Fruit fly (Drosophila melanogaster) whole organism, embryonic: ENCODE data around the gene fz.

Experiments used
- Antp ChIP-seq: fragments of 200-800 bp; sonication (Bioruptor generic); optimal IDR thresholded peaks from 3 replicates; lab custom pipeline; 2016; ENCODE audit warnings: missing biosample characterization, missing genetic modification characterization
- Awh ChIP-seq: fragments of 200-800 bp; sonication (Bioruptor generic); IDR thresholded peaks from 2 replicates; pipeline ENCODE4, ENCODE4 v1.3.6; 2022; ENCODE audit warnings: missing biosample characterization, missing genetic modification characterization
- CG10431 ChIP-seq: fragments of 200-800 bp; sonication (Bioruptor generic); optimal IDR thresholded peaks from 3 replicates; lab custom pipeline; 2018; ENCODE audit warnings: missing biosample characterization, mild to moderate bottlenecking, missing genetic modification characterization
- CG11093 ChIP-seq: fragments of 200-800 bp; sonication (Bioruptor generic); IDR thresholded peaks from 3 replicates; pipeline ENCODE4 v1.3.6; 2022; ENCODE audit warnings: missing biosample characterization, missing genetic modification characterization
- CG12236 ChIP-seq: fragments of 200-800 bp; sonication (Bioruptor generic); optimal IDR thresholded peaks from 2 replicates; lab custom pipeline; 2016; ENCODE audit warnings: missing biosample characterization, missing genetic modification characterization
- CG12942 ChIP-seq: fragments of 200-800 bp; sonication (Bioruptor generic); optimal IDR thresholded peaks from 3 replicates; lab custom pipeline; 2016; ENCODE audit warnings: missing biosample characterization, missing genetic modification characterization
- CG13287 ChIP-seq: fragments of 200-800 bp; sonication (Bioruptor generic); IDR thresholded peaks from 2 replicates; pipeline ENCODE4 v1.3.6; 2022; ENCODE audit warnings: missing biosample characterization, missing genetic modification characterization; ENCODE audit not compliant: partially characterized antibody
- CG13624 ChIP-seq: fragments of 200-800 bp; sonication (Bioruptor generic); optimal IDR thresholded peaks from 2 replicates; lab custom pipeline; 2016; ENCODE audit warnings: missing biosample characterization, missing genetic modification characterization
- CG1647 ChIP-seq: fragments of 200-800 bp; sonication (Bioruptor generic); optimal IDR thresholded peaks from 3 replicates; lab custom pipeline; 2016; ENCODE audit warnings: missing biosample characterization, missing genetic modification characterization
- CG16815 ChIP-seq: fragments of 200-800 bp; sonication (Bioruptor generic); optimal IDR thresholded peaks from 3 replicates; lab custom pipeline; 2017; ENCODE audit warnings: missing biosample characterization, mild to moderate bottlenecking, missing genetic modification characterization
- CG17829 ChIP-seq: fragments of 200-800 bp; optimal IDR thresholded peaks from 2 replicates; lab custom pipeline; 2019; ENCODE audit warnings: missing biosample characterization, mild to moderate bottlenecking, missing genetic modification characterization, moderate library complexity
- CG1832 ChIP-seq: fragments of 200-800 bp; sonication (Bioruptor generic); optimal IDR thresholded peaks from 2 replicates; lab custom pipeline; 2017; ENCODE audit warnings: missing biosample characterization, mild to moderate bottlenecking, missing genetic modification characterization, inconsistent platforms
- CG18599 ChIP-seq: fragments of 200-800 bp; sonication (Bioruptor generic); optimal IDR thresholded peaks from 3 replicates; lab custom pipeline; 2017; ENCODE audit warnings: missing biosample characterization, missing genetic modification characterization, mild to moderate bottlenecking, moderate library complexity, missing genetic modification reagents
- CG18619 ChIP-seq: fragments of 200-800 bp; sonication (Bioruptor generic); optimal IDR thresholded peaks from 3 replicates; lab custom pipeline; 2017; ENCODE audit warnings: missing biosample characterization, mild to moderate bottlenecking, missing genetic modification characterization
- CG34422 ChIP-seq: fragments of 200-800 bp; sonication (Bioruptor generic); IDR thresholded peaks from 3 replicates; pipeline ENCODE4 v1.3.6; 2022; ENCODE audit warnings: missing biosample characterization, missing genetic modification characterization
- CG4404 ChIP-seq: fragments of 200-800 bp; sonication (Bioruptor generic); IDR thresholded peaks from 2 replicates; pipeline ENCODE4 v1.3.6; 2022; ENCODE audit warnings: missing biosample characterization, missing genetic modification characterization
- CG7963 ChIP-seq: fragments of 200-800 bp; sonication (Bioruptor generic); IDR thresholded peaks from 3 replicates; pipeline ENCODE4 v1.3.6; 2022; ENCODE audit warnings: missing biosample characterization, missing genetic modification characterization; ENCODE audit not compliant: partially characterized antibody
- CG9817 ChIP-seq: fragments of 200-800 bp; sonication (Bioruptor generic); optimal IDR thresholded peaks from 2 replicates; lab custom pipeline; 2018; ENCODE audit warnings: missing biosample characterization, mild to moderate bottlenecking, missing genetic modification characterization, moderate library complexity
- CG9932 ChIP-seq: fragments of 200-800 bp; sonication (Bioruptor generic); IDR thresholded peaks from 2 replicates; pipeline ENCODE4 v1.3.6; 2022; ENCODE audit warnings: missing biosample characterization, missing genetic modification characterization
- CkIIα-i1 ChIP-seq: fragments of 200-800 bp; sonication (Bioruptor generic); IDR thresholded peaks from 2 replicates; pipeline ENCODE4 v1.3.6; 2022; ENCODE audit warnings: missing biosample characterization, missing genetic modification characterization
- D19B ChIP-seq: fragments of 200-800 bp; sonication (Bioruptor generic); optimal IDR thresholded peaks from 2 replicates; lab custom pipeline; 2017; ENCODE audit warnings: missing biosample characterization, mild to moderate bottlenecking, missing genetic modification characterization
- Deaf1 ChIP-seq: fragments of 200-800 bp; optimal IDR thresholded peaks from 3 replicates; lab custom pipeline; 2019; ENCODE audit warnings: missing biosample characterization, mild to moderate bottlenecking, missing genetic modification characterization, moderate library complexity
- E2f1 ChIP-seq: fragments of 200-800 bp; sonication (Bioruptor generic); IDR thresholded peaks from 2 replicates; pipeline ENCODE4 v1.3.6; 2022; ENCODE audit warnings: missing biosample characterization, missing genetic modification characterization
- Ets97D ChIP-seq: fragments of 200-800 bp; sonication (Bioruptor generic); optimal IDR thresholded peaks from 3 replicates; lab custom pipeline; 2016; ENCODE audit warnings: missing biosample characterization, missing genetic modification characterization
- Hr51 ChIP-seq, 2 experiments: fragments of 200-800 bp; sonication (Bioruptor generic); optimal IDR thresholded peaks; 2 replicates in 1 of 2; 3 replicates in 1 of 2; lab custom pipeline; 2016 to 2018; ENCODE audit warnings: missing biosample characterization in 2 of 2, missing genetic modification characterization in 2 of 2, mild to moderate bottlenecking in 1 of 2, moderate library complexity in 1 of 2
- Lim3 ChIP-seq: fragments of 200-800 bp; sonication (Bioruptor generic); IDR thresholded peaks from 2 replicates; pipeline ENCODE4 v1.3.6; 2022; ENCODE audit warnings: missing biosample characterization, missing genetic modification characterization
- Side ChIP-seq: fragments of 200-800 bp; sonication (Bioruptor generic); optimal IDR thresholded peaks from 2 replicates; lab custom pipeline; 2016; ENCODE audit warnings: missing biosample characterization, missing genetic modification characterization
- Six4 ChIP-seq: fragments of 200-800 bp; sonication (Bioruptor generic); optimal IDR thresholded peaks from 2 replicates; lab custom pipeline; 2016; ENCODE audit warnings: missing biosample characterization, missing genetic modification characterization
- YL-1 ChIP-seq: fragments of 200-800 bp; sonication (Bioruptor generic); optimal IDR thresholded peaks from 3 replicates; lab custom pipeline; 2017; ENCODE audit warnings: missing biosample characterization, mild to moderate bottlenecking, missing genetic modification characterization
- ato ChIP-seq: fragments of 200-800 bp; sonication (Bioruptor generic); IDR thresholded peaks from 2 replicates; pipeline ENCODE4 v1.3.6; 2022; ENCODE audit warnings: missing biosample characterization, missing genetic modification characterization; ENCODE audit not compliant: partially characterized antibody
- bbx ChIP-seq: fragments of 200-800 bp; sonication (Bioruptor generic); IDR thresholded peaks from 2 replicates; pipeline ENCODE4 v1.3.6; 2022; ENCODE audit warnings: missing biosample characterization, missing genetic modification characterization; ENCODE audit not compliant: partially characterized antibody
- bigmax ChIP-seq: fragments of 200-800 bp; sonication (Bioruptor generic); optimal IDR thresholded peaks from 2 replicates; lab custom pipeline; 2018; ENCODE audit warnings: missing biosample characterization, mild to moderate bottlenecking, missing genetic modification characterization
- bsh ChIP-seq, 2 experiments: fragments of 200-800 bp; sonication (Bioruptor generic); optimal IDR thresholded peaks; 2 replicates each; lab custom pipeline; 2017 to 2018; ENCODE audit warnings: mild to moderate bottlenecking in 2 of 2, missing biosample characterization in 2 of 2, missing genetic modification characterization in 2 of 2, moderate library complexity in 1 of 2
- corto ChIP-seq: fragments of 200-800 bp; sonication (Bioruptor generic); optimal IDR thresholded peaks from 2 replicates; lab custom pipeline; 2016; ENCODE audit warnings: missing biosample characterization, mild to moderate bottlenecking, missing genetic modification characterization, moderate library complexity
- dpn ChIP-seq, 2 experiments: fragments of 200-800 bp; sonication (Bioruptor generic); optimal IDR thresholded peaks; 3 replicates each; lab custom pipeline; 2016; ENCODE audit warnings: missing biosample characterization in 2 of 2, missing genetic modification characterization in 2 of 2
- fru ChIP-seq: fragments of >200 bp; optimal IDR thresholded peaks from 2 replicates; lab custom pipeline; 2017
- org-1 ChIP-seq: fragments of 200-800 bp; sonication (Bioruptor generic); optimal IDR thresholded peaks from 2 replicates; lab custom pipeline; 2017; ENCODE audit warnings: missing biosample characterization, missing genetic modification characterization
- otp ChIP-seq: fragments of 200-800 bp; sonication (Bioruptor generic); IDR thresholded peaks from 3 replicates; pipeline ENCODE4, ENCODE4 v1.3.6; 2022; ENCODE audit warnings: missing biosample characterization, missing genetic modification characterization
- pan ChIP-seq, 4 experiments: fragments of >200 bp in 3 of 4; fragments of 200-800 bp in 1 of 4; sonication (Bioruptor generic) in 1 of 4; optimal IDR thresholded peaks in 3 of 4; IDR thresholded peaks in 1 of 4; 2 replicates each; pipeline versions ENCODE4 v1.3.6 to Lab custom; 2017 to 2022; ENCODE audit warnings: missing biosample characterization in 2 of 4, missing genetic modification characterization in 2 of 4, mixed read lengths in 1 of 4
- pita ChIP-seq: fragments of 200-800 bp; sonication (Bioruptor generic); optimal IDR thresholded peaks from 2 replicates; lab custom pipeline; 2017; ENCODE audit warnings: missing biosample characterization, mild to moderate bottlenecking, missing genetic modification characterization
- pzg ChIP-seq: fragments of 200-800 bp; sonication (Bioruptor generic); optimal IDR thresholded peaks from 3 replicates; lab custom pipeline; 2018; ENCODE audit warnings: missing biosample characterization, mild to moderate bottlenecking, missing genetic modification characterization, moderate library complexity
- rib ChIP-seq: fragments of 200-800 bp; sonication (Bioruptor generic); IDR thresholded peaks from 2 replicates; pipeline ENCODE4 v1.3.6; 2022; ENCODE audit warnings: missing biosample characterization, missing genetic modification characterization
- ro ChIP-seq: fragments of 200-800 bp; sonication (Bioruptor generic); IDR thresholded peaks from 2 replicates; pipeline ENCODE4 v1.3.6; 2022; ENCODE audit warnings: missing biosample characterization, missing genetic modification characterization
- stc ChIP-seq: fragments of 200-800 bp; sonication (Bioruptor generic); IDR thresholded peaks from 2 replicates; pipeline ENCODE4 v1.3.6; 2022; ENCODE audit warnings: missing biosample characterization, missing genetic modification characterization
- tgo ChIP-seq: fragments of 200-800 bp; sonication (Bioruptor generic); IDR thresholded peaks from 3 replicates; pipeline ENCODE4 v1.3.6; 2022; ENCODE audit warnings: missing biosample characterization, missing genetic modification characterization
- unpg ChIP-seq: fragments of 200-800 bp; sonication (Bioruptor generic); optimal IDR thresholded peaks from 3 replicates; lab custom pipeline; 2018; ENCODE audit warnings: missing biosample characterization, mild to moderate bottlenecking, missing genetic modification characterization, moderate library complexity
- vnd ChIP-seq: fragments of 200-800 bp; sonication (Bioruptor generic); IDR thresholded peaks from 3 replicates; pipeline ENCODE4 v1.3.6; 2022; ENCODE audit warnings: missing biosample characterization, missing genetic modification characterization; ENCODE audit not compliant: partially characterized antibody

The fz gene

dm6 chr3L:14274088-14275058 is at the start of gene fz (continued):
- TF ChIP-seq bigmax (GFP tag; lab: Kevin White, UChicago) (no peak), D19B (GFP tag; lab: Kevin White, UChicago) (peak; percentile 12), dpn (GFP tag; optimal IDR thresholded peaks at IDR 0.05; lab: Kevin White, UChicago) (no peak), rib (GFP tag; lab: Robert Waterston, UW) (peak; percentile 59; the same call in 1 of the 2 replicates), bbx (GFP tag; lab: Robert Waterston, UW) (peak; percentile 71), CG4404 (GFP tag; lab: Robert Waterston, UW) (no peak), CG12236 (GFP tag; lab: Kevin White, UChicago) (no peak), CG12942 (GFP tag; lab: Kevin White, UChicago) (no peak), CG1832 (peak; percentile 82), pita (GFP tag; lab: Kevin White, UChicago) (no peak), Antp (GFP tag; lab: Kevin White, UChicago) (no peak), CG13624 (no peak), CG34422 (peak; percentile 56; the same call in 1 of the 3 replicates), fru (no peak), CG11093 (GFP tag; lab: Robert Waterston, UW) (no peak), pan (optimal IDR thresholded peaks at IDR 0.05; lab: Kevin White, UChicago) (no peak), pan (GFP tag; optimal IDR thresholded peaks at IDR 0.05 in 1 of 2, IDR thresholded peaks at IDR 0.05 in 1 of 2) (peak in 1 of 2 experiments; percentile 18), Six4 (GFP tag; lab: Kevin White, UChicago) (no peak), Hr51 (GFP tag; optimal IDR thresholded peaks at IDR 0.05; lab: Kevin White, UChicago) (no peak), CG9932 (GFP tag; lab: Robert Waterston, UW) (0 out of 2 replicates have a peak, but pooled peaks have one; percentile 7), org-1 (GFP tag; lab: Kevin White, UChicago) (no peak), Deaf1 (tag; lab: Kevin White, UChicago) (no peak), otp (GFP tag; lab: Robert Waterston, UW) (0 out of 3 replicates have a peak, but pooled peaks have one; percentile 11), E2f1 (no peak), Awh (peak; percentile 37; the same call in 1 of the 2 replicates), pzg (no peak), CkIIα-i1 (GFP tag; lab: Robert Waterston, UW) (no peak), Lim3 (GFP tag; lab: Robert Waterston, UW) (no peak), Side (peak; percentile 15), CG18599 (peak; percentile 10), Ets97D (GFP tag; lab: Kevin White, UChicago) (no peak), tgo (0 out of 3 replicates have a peak, but pooled peaks have one; percentile 18), CG7963 (GFP tag; lab: Robert Waterston, UW) (peak; percentile 50; the same call in 1 of the 3 replicates), unpg (GFP tag; lab: Kevin White, UChicago) (peak; percentile 48), CG16815 (no peak), bsh (GFP tag; optimal IDR thresholded peaks at IDR 0.05; lab: Kevin White, UChicago) (peak in 1 of 2 experiments; percentile 21), CG13287 (peak; percentile 57), vnd (GFP tag; lab: Robert Waterston, UW) (no peak), ato (GFP tag; lab: Robert Waterston, UW) (peak; percentile 50; the same call in 1 of the 2 replicates), ro (GFP tag; lab: Robert Waterston, UW) (no peak), corto (no peak), CG10431 (no peak), CG1647 (GFP tag; lab: Kevin White, UChicago) (no peak), CG18619 (GFP tag; lab: Kevin White, UChicago) (no peak), CG17829 (no peak), stc (peak; percentile 19; the same call in 1 of the 2 replicates), CG9817 (tag; lab: Kevin White, UChicago) (no peak), YL-1 (GFP tag; lab: Kevin White, UChicago) (no peak)
